Worm (Caenorhabditis elegans) whole organism, young adult: Measurements from ENCODE around the gene clc-19.

Experiments used
- nfya-1 ChIP-seq: sonication (generic microtip); optimal IDR thresholded peaks from 2 replicates; lab custom pipeline; 2017; ENCODE audit warnings: antibody characterized with exemption, missing compliant biosample characterization, missing genetic modification characterization, borderline replicate concordance; ENCODE audit not compliant: insufficient read depth
- ztf-26 ChIP-seq: sonication (generic microtip); optimal IDR thresholded peaks from 2 replicates; lab custom pipeline; 2017; ENCODE audit warnings: missing genetic modification characterization, missing compliant biosample characterization

DNA sequence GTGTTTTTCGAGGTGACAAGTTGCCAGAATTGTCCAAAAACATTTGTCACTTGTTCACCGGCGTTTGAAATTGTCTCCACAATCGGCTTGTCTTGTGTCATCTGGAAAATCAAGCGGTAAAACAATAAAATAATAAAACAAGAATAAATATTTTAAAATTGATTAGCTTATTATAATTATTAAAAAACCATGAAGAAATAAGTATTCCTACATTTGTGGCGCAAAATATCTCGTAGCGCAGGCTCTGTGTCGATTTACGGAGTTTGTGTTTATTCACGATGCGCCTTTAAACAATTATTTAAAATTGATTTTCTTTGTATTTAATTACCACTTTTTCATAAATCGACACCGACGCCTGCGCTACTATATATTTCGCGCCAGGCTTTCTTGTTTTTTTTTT, 21.1 kb downstream of the clc-19 start, which contains the start of gene moma-1:
- TF ChIP-seq ztf-26 (no peak), nfya-1 (no peak)
